Fruit fly (Drosophila melanogaster) whole organism: Measurements from ENCODE around the gene ara.

Source experiments
- CG8478 ChIP-seq: fragments of >200 bp; optimal IDR thresholded peaks from 2 replicates; lab custom pipeline; 2018; ENCODE audit warnings: inconsistent platforms
- Dll ChIP-seq: fragments of >200 bp; optimal IDR thresholded peaks from 2 replicates; lab custom pipeline; 2017
- EcR ChIP-seq, 2 experiments: fragments of >200 bp; optimal IDR thresholded peaks; 2 replicates each; lab custom pipeline; 2017; ENCODE audit warnings: missing biosample characterization in 2 of 2, missing genetic modification characterization in 2 of 2, missing genetic modification reagents in 2 of 2
- pan ChIP-seq: fragments of >200 bp; optimal IDR thresholded peaks from 2 replicates; lab custom pipeline; 2017
- psq ChIP-seq: fragments of >200 bp; optimal IDR thresholded peaks from 2 replicates; lab custom pipeline; 2017
- usp ChIP-seq: fragments of >200 bp; optimal IDR thresholded peaks from 2 replicates; lab custom pipeline; 2017; ENCODE audit warnings: missing biosample characterization, missing genetic modification characterization, mixed read lengths

DNA sequence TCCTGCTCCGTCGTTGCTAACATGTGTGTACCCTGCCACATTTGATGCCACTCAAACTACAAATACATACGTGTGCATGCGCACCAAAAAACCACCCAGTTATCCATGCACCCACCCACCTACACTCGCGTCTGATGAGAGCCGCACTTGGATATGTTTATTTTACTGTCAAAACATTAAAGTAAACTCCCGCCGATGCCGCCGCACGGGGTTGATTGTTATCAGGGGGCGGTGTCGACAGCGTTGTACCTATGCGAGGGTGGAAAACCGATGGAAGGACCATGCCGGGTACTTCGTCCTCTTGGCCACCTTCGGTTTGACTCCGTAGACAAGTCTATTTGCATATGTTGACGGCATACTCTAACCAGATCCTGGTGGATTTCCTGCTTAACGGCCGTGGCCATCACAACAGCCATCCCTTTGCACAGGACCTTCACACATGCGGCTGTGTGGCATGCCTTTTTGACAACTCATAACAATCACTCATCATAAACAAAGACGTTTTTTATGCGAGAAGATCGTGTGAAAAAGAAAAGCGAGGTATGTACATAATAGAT is 61.9 kb downstream of the ara start:
- TF ChIP-seq EcR (GFP tag; optimal IDR thresholded peaks at IDR 0.05; lab: Kevin White, UChicago) (no peak), psq (lab: Kevin White, UChicago) (no peak), CG8478 (lab: Kevin White, UChicago) (no peak), Dll (no peak), pan (lab: Kevin White, UChicago) (no peak), usp (no peak)
